Fruit fly (Drosophila melanogaster) whole organism, adult: ENCODE results near the gene CG46304.

Experiments used
- CG11617 ChIP-seq: fragments of 200-800 bp; sonication (Bioruptor generic); optimal IDR thresholded peaks from 2 replicates; lab custom pipeline; 2017; ENCODE audit warnings: mild to moderate bottlenecking, missing biosample characterization, missing genetic modification reagents, missing genetic modification characterization
- CG12768 ChIP-seq: fragments of 200-800 bp; sonication (Bioruptor generic); optimal IDR thresholded peaks from 2 replicates; lab custom pipeline; 2017; ENCODE audit warnings: missing biosample characterization, missing genetic modification characterization, mild to moderate bottlenecking, moderate library complexity, missing genetic modification reagents
- CG14711 ChIP-seq: fragments of 200-800 bp; sonication (Bioruptor generic); optimal IDR thresholded peaks from 2 replicates; lab custom pipeline; 2018; ENCODE audit warnings: missing biosample characterization, mild to moderate bottlenecking, missing genetic modification characterization, moderate library complexity
- CG1620 ChIP-seq: fragments of 200-800 bp; sonication (Bioruptor generic); optimal IDR thresholded peaks from 2 replicates; lab custom pipeline; 2016; ENCODE audit warnings: missing biosample characterization, missing genetic modification characterization
- CG33017 ChIP-seq: fragments of 200-800 bp; sonication (Bioruptor generic); optimal IDR thresholded peaks from 2 replicates; lab custom pipeline; 2018; ENCODE audit warnings: missing biosample characterization, mild to moderate bottlenecking, missing genetic modification characterization, moderate library complexity
- CG7101 ChIP-seq: fragments of 200-800 bp; sonication (Bioruptor generic); optimal IDR thresholded peaks from 2 replicates; lab custom pipeline; 2018; ENCODE audit warnings: missing biosample characterization, mild to moderate bottlenecking, missing genetic modification characterization, moderate library complexity
- Clk ChIP-seq: fragments of 200-800 bp; sonication (Bioruptor generic); optimal IDR thresholded peaks from 2 replicates; lab custom pipeline; 2017; ENCODE audit warnings: missing biosample characterization, missing genetic modification characterization
- Crg-1 ChIP-seq: fragments of 200-800 bp; sonication (Bioruptor generic); optimal IDR thresholded peaks from 2 replicates; lab custom pipeline; 2016; ENCODE audit warnings: missing biosample characterization, missing genetic modification characterization
- Hr96 ChIP-seq: fragments of 200-800 bp; sonication (Bioruptor generic); optimal IDR thresholded peaks from 2 replicates; lab custom pipeline; 2016; ENCODE audit warnings: missing biosample characterization, missing genetic modification characterization
- Mnt ChIP-seq: fragments of 200-800 bp; sonication (Bioruptor generic); optimal IDR thresholded peaks from 2 replicates; lab custom pipeline; 2016; ENCODE audit warnings: missing biosample characterization, mild to moderate bottlenecking, missing genetic modification characterization
- bab1 ChIP-seq: fragments of 200-800 bp; sonication (Bioruptor generic); optimal IDR thresholded peaks from 3 replicates; lab custom pipeline; 2019; ENCODE audit warnings: missing biosample characterization, mild to moderate bottlenecking, missing genetic modification characterization, moderate library complexity
- cic ChIP-seq: fragments of 200-800 bp; sonication (Bioruptor generic); optimal IDR thresholded peaks from 2 replicates; lab custom pipeline; 2017; ENCODE audit warnings: missing biosample characterization, mild to moderate bottlenecking, missing genetic modification characterization, moderate library complexity
- cnc ChIP-seq, 2 experiments: fragments of >200 bp; optimal IDR thresholded peaks; 2 replicates each; lab custom pipeline; 2017
- kay ChIP-seq: fragments of 200-800 bp; sonication (Bioruptor generic); peaks from one replicate; lab custom pipeline; 2016; ENCODE audit warnings: missing biosample characterization, missing genetic modification characterization, borderline replicate concordance
- ovo ChIP-seq: fragments of 200-800 bp; sonication (Bioruptor generic); optimal IDR thresholded peaks from 2 replicates; lab custom pipeline; 2016; ENCODE audit warnings: missing biosample characterization, missing genetic modification characterization
- pad ChIP-seq: fragments of 200-800 bp; sonication (Bioruptor generic); optimal IDR thresholded peaks from 3 replicates; lab custom pipeline; 2017; ENCODE audit warnings: missing biosample characterization, missing genetic modification characterization, mild to moderate bottlenecking, moderate library complexity, missing genetic modification reagents
- tj ChIP-seq: fragments of 200-800 bp; sonication (Bioruptor generic); optimal IDR thresholded peaks from 3 replicates; lab custom pipeline; 2017; ENCODE audit warnings: missing biosample characterization, mild to moderate bottlenecking, missing genetic modification characterization, moderate library complexity
- toe ChIP-seq: fragments of 200-800 bp; sonication (Bioruptor generic); optimal IDR thresholded peaks from 2 replicates; lab custom pipeline; 2016; ENCODE audit warnings: missing biosample characterization, missing genetic modification characterization

CG46304 gene

DNA sequence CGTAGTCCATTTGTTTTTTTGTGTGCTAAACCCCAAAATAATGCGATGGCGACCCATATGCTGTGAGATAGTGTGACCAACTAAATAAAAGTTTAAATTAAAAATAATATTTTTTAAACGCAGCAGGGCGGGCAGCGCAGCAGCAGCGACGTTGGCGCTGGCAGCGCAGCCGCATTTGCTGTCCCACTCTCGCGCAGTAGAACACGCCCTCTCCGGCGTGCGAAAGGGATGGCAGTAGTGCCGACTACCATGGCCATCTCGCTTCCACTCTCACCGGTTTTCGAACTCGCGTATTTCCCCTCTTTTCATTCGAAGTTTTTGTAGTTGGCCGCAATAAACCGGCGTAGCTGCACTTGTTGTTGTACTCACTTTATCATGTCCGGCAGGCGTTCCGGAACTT lies 10.0 kb upstream of the CG46304 start:
- peak; percentile 2 for TF ChIP-seq cic (GFP tag; lab: Kevin White, UChicago)
- TF ChIP-seq CG33017 = no peak
- TF ChIP-seq pad (GFP tag; lab: Kevin White, UChicago) = peak; percentile 100
- peak; percentile 39 for TF ChIP-seq Clk (GFP tag; lab: Kevin White, UChicago)

DNA sequence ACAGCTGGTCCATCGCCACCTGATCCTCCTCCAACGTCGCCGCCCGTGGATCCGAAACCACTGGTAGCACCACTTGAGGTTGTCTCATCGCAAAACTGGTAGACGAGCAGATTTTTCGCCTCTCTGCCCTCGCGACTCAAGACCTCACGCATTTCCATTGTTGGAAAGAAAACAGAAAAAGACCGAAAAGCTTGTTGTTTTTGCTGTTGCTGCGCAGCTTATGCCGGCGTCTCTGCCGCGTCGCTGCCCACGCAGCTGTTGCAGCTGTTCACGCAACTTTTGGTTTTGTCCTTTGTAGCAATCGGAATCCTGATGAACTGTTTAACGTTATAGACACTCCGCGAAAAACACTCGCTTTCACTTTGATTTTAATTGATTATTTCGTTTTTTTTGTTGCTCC lies 2.8 kb upstream of the CG46304 start:
- TF ChIP-seq CG12768 (GFP tag; lab: Kevin White, UChicago) (no peak), cnc (optimal IDR thresholded peaks at IDR 0.05; lab: Kevin White, UChicago) (peak in 1 of 2 experiments; percentile 22), pad (GFP tag; lab: Kevin White, UChicago) (no peak)

DNA sequence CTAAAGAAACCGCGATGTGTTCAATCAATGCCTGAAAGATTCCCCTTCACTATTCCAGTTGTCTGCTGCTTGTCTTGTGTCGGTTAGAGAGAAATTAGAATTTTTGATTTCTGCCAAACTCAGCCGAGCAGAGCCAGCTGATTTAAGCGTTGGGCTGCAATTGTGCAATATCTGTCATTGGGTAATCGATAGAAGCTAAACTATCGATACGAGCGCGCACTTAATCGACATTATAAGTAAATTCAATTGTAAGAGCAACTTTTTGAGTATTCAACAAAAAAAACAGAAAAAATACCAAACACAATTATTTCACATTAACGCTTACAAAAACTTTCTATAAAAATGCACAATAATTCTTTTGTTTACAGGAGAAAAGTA lies 2.3 kb upstream of the CG46304 start, which contains the start of gene ssp3:
Gene ssp3, minus strand, starts transcription at position 164 of the 378 bp plus-strand sequence.
- TF ChIP-seq CG12768 (GFP tag; lab: Kevin White, UChicago) = no peak
- TF ChIP-seq pad (GFP tag; lab: Kevin White, UChicago) = no peak

DNA sequence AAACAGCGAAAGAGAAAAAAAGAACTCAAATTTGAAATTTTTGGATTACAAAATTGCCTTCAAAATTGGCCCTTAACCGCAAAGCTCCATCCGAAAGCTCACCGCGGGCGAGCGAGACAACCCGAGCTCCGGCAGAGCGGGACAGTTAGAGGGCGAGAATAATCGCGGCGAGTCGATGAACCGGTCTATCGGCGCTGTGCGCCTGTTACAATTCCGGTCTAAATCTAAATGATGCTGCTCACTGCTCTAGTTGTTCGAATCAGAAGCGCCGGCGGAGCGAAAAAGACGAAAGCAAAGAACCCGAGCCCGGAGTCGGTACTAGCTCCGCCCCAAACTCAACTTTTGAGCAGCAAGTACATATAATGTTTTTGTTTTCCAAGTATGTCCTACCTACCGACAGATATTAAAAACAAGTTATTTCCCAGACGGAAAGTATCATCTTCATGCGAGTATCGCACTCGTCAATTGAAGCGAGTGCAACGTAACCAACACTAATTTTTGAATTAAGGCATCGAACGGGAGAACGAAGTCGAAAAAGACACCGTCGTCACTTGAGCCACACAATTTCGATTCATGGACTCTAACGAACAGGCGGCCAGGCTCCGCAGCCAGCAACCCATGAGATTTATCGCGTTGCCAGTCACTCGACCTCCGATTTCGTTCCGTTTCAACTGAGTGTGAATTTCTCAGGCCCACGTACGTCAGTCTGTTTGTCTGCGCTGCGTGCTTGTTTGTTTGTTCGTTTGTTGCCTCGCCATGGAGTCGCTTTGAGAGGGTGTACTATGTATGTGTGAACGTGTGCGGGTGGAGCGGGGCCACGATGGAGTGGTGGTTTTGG lies 1.7 kb upstream of the CG46304 start:
- TF ChIP-seq CG12768 (GFP tag; lab: Kevin White, UChicago) = peak; percentile 66
- no peak for TF ChIP-seq Mnt (GFP tag; lab: Kevin White, UChicago)
- peak; percentile 36 for TF ChIP-seq pad (GFP tag; lab: Kevin White, UChicago)
- TF ChIP-seq CG14711 (tag; lab: Kevin White, UChicago) = no peak
- peak; percentile 50 for TF ChIP-seq cic (GFP tag; lab: Kevin White, UChicago)
- peak; percentile 52 for TF ChIP-seq tj
- peak; percentile 23 for TF ChIP-seq toe (GFP tag; lab: Kevin White, UChicago)
- peak; percentile 21 for TF ChIP-seq bab1 (GFP tag; lab: Kevin White, UChicago)
- TF ChIP-seq CG1620 (GFP tag; lab: Kevin White, UChicago) = peak; percentile 21

DNA sequence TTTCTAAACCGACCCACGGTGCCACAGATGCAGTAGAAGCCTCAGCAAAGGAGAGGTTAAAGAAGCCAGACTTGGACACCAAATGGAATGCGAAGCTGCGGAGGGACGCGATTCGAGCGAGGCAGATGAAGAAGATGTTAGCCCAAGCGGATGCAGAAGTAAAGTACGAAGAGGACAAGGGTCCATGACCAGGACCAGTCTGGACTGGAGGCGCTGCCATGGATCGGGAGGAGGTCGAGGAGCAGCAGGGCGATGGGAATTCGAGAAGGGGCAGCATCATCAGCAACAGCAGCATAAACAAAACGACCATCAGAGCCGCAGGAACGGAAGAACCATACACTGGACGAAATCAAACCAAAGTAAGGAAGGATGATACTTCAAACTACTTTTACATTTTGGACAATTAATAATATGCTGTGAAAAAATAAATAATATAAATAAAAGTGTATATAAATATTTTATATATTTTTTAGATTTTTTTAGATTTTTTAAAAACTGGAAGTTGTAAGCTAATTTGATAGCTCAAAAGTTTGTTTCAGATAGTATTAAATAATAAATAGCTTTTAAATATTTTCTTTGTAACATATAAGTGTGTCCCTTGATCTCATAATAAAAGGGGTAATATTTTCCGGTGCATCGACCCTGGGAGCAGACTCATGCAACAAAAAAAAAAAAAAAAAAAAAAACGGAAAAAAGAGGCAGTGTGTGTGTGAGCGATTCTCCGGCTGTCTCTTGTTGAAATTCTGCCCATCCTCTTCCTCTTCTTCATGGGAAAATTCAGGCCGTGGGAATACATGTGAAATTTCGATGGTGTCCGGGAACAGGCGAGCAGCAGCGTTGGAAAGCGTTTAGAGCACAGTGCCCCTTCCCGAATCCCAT lies 770 bp downstream of the CG46304 start:
- no peak for TF ChIP-seq bab1 (GFP tag; lab: Kevin White, UChicago)
- no peak for TF ChIP-seq Hr96 (GFP tag; lab: Kevin White, UChicago)
- TF ChIP-seq ovo (GFP tag; lab: Kevin White, UChicago) = no peak
- no peak for TF ChIP-seq Mnt (GFP tag; lab: Kevin White, UChicago)
- TF ChIP-seq CG1620 (GFP tag; lab: Kevin White, UChicago) = no peak
- TF ChIP-seq toe (GFP tag; lab: Kevin White, UChicago) = no peak
- TF ChIP-seq CG12768 (GFP tag; lab: Kevin White, UChicago) = no peak
- TF ChIP-seq kay (GFP tag; lab: Kevin White, UChicago) = no peak
- TF ChIP-seq Crg-1 = no peak
- TF ChIP-seq tj = no peak
- no peak for TF ChIP-seq CG11617 (GFP tag; lab: Kevin White, UChicago)
- TF ChIP-seq CG33017 = no peak
- no peak for TF ChIP-seq pad (GFP tag; lab: Kevin White, UChicago)
- no peak for TF ChIP-seq CG7101 (tag; lab: Kevin White, UChicago)

DNA sequence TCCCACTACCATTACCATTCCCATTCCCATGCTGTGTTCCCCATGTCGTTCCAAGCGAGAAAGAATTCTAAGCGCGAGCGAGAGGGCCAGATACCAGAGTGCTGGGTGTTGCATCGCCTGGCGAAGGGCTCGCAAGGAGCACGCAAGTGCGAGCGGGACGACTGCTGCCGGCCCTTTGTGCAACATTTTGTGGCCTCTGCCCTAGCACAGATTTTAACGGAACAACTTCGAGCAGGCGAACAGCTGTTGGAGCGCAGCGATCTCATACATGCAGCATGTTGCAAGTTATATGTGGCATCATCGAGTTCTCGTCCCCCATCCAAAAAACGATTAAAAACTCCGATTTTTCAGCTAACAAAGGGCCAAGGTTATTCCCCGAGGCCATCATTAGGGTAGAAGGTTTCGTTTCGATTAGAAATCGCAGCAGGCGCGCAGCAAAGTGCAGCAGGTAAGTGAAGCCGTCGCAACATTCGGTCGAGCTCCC lies 1.5 kb downstream of the CG46304 start:
- no peak for TF ChIP-seq toe (GFP tag; lab: Kevin White, UChicago)
- TF ChIP-seq pad (GFP tag; lab: Kevin White, UChicago) = peak; percentile 31

DNA sequence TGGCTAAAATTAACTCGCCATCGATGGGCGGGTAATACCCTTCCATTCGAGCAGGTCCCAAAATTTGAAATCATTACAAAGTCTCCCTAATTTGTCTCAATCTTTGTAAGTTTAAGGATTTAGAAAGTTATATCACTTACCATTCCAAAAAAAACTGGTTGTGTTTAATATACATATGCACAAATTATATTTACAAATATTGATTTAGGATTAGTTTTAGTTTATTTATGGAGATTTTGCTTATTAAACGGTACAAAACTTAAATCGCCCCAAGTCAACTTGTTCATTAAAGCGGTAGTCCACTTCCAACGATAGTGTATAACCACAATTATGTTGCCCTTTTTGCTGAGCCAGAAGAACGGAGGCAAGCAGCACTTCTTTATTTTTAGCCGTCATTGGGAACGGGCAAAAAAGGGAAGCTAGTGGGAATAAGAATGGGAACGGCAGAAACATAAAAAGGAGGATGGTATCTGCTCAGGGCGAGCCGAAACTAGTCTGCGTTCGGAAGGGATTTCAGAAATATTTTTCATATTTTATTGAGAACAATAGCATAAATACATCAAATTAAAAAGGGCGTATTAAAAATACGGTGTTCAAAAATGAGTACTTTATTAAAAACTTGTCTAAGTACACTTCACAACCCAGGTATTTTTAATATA lies 2.1 kb downstream of the CG46304 start:
- TF ChIP-seq kay (GFP tag; lab: Kevin White, UChicago) (no peak), CG11617 (GFP tag; lab: Kevin White, UChicago) (no peak), Hr96 (GFP tag; lab: Kevin White, UChicago) (no peak), CG7101 (tag; lab: Kevin White, UChicago) (peak; percentile 0), toe (GFP tag; lab: Kevin White, UChicago) (no peak), Crg-1 (no peak), cic (GFP tag; lab: Kevin White, UChicago) (no peak), CG33017 (no peak), ovo (GFP tag; lab: Kevin White, UChicago) (no peak), CG12768 (GFP tag; lab: Kevin White, UChicago) (no peak), tj (peak; percentile 19), CG1620 (GFP tag; lab: Kevin White, UChicago) (no peak), Mnt (GFP tag; lab: Kevin White, UChicago) (no peak)
